Fruit fly (Drosophila melanogaster): ENCODE data around the gene vn.

vn gene

dm6 chr3L:5819310-5819709, 26.2 kb downstream of the vn start (continued):
- TF ChIP-seq CG5245 (GFP tag; optimal IDR thresholded peaks at IDR 0.05) (no peak), CG10366 (GFP tag; IDR thresholded peaks at IDR 0.05) (peak; percentile 21; the same call in 1 of the 2 replicates), cg (GFP tag; optimal IDR thresholded peaks at IDR 0.05) (no peak), Hr39 (optimal IDR thresholded peaks at IDR 0.05) (no peak), org-1 (GFP tag; optimal IDR thresholded peaks at IDR 0.05) (no peak), C15 (GFP tag; IDR thresholded peaks at IDR 0.05) (no peak), chinmo (GFP tag; IDR thresholded peaks at IDR 0.05; ENCODE audit: partially characterized antibody) (no peak), CG18619 (GFP tag; optimal IDR thresholded peaks at IDR 0.05) (peak; percentile 12), stwl (tag; optimal IDR thresholded peaks at IDR 0.05) (no peak), Ravus (GFP tag; IDR thresholded peaks at IDR 0.05) (no peak), dimm (GFP tag; IDR thresholded peaks at IDR 0.05) (0 out of 2 replicates have a peak, but pooled peaks have one; percentile 11), CG17802 (tag; optimal IDR thresholded peaks at IDR 0.05) (no peak), ewg (GFP tag; optimal IDR thresholded peaks at IDR 0.05) (no peak), CG11723 (GFP tag; optimal IDR thresholded peaks at IDR 0.05) (no peak), gsb (GFP tag; IDR thresholded peaks at IDR 0.05) (no peak), Nf-YA (GFP tag; IDR thresholded peaks at IDR 0.05) (no peak), CG32532 (GFP tag; IDR thresholded peaks at IDR 0.05) (peak; percentile 62; the same call in 1 of the 2 replicates), Drgx (GFP tag; IDR thresholded peaks at IDR 0.05) (no peak), CG9876 (GFP tag; optimal IDR thresholded peaks at IDR 0.05) (no peak), CG15011 (GFP tag; optimal IDR thresholded peaks at IDR 0.05) (no peak), CG10543 (GFP tag; optimal IDR thresholded peaks at IDR 0.05) (no peak), pita (GFP tag; optimal IDR thresholded peaks at IDR 0.05) (no peak), fd64A (GFP tag; optimal IDR thresholded peaks at IDR 0.05) (no peak), D (optimal IDR thresholded peaks at IDR 0.05) (no peak), D (GFP tag; optimal IDR thresholded peaks at IDR 0.05) (no peak), CG1233 (GFP tag; optimal IDR thresholded peaks at IDR 0.05) (no peak), vnd (GFP tag; IDR thresholded peaks at IDR 0.05; ENCODE audit: partially characterized antibody) (no peak), danr (GFP tag; IDR thresholded peaks at IDR 0.05) (no peak), CG31365 (tag; optimal IDR thresholded peaks at IDR 0.05) (no peak), CG16813 (GFP tag; IDR thresholded peaks at IDR 0.05; ENCODE audit: partially characterized antibody) (no peak), nerfin-1 (tag; optimal IDR thresholded peaks at IDR 0.05) (no peak), CG4424 (GFP tag; optimal IDR thresholded peaks at IDR 0.05) (no peak), Sox102F (GFP tag; optimal IDR thresholded peaks at IDR 0.05) (peak; percentile 59), maf-S (GFP tag; optimal IDR thresholded peaks at IDR 0.05) (no peak), CG13296 (GFP tag; optimal IDR thresholded peaks at IDR 0.05) (no peak), Dip2 (GFP tag; IDR thresholded peaks at IDR 0.05) (no peak), CG6654 (GFP tag; optimal IDR thresholded peaks at IDR 0.05) (no peak), CG7963 (GFP tag; IDR thresholded peaks at IDR 0.05; ENCODE audit: partially characterized antibody) (no peak), gem (tag; optimal IDR thresholded peaks at IDR 0.05) (peak; percentile 70), CG34422 (GFP tag; IDR thresholded peaks at IDR 0.05) (no peak), CG17328 (GFP tag; IDR thresholded peaks at IDR 0.05) (peak; percentile 54), Rx (GFP tag; IDR thresholded peaks at IDR 0.05) (no peak), tap (tag; optimal IDR thresholded peaks at IDR 0.05) (no peak), MTF-1 (GFP tag; optimal IDR thresholded peaks at IDR 0.05; ENCODE audit: borderline replicate concordance) (no peak), otp (GFP tag; IDR thresholded peaks at IDR 0.05) (no peak), Scr (GFP tag; IDR thresholded peaks at IDR 0.05; ENCODE audit: partially characterized antibody) (no peak), CG7357 (GFP tag; IDR thresholded peaks at IDR 0.05) (no peak), CG10267 (tag; optimal IDR thresholded peaks at IDR 0.05) (no peak), CG12299 (tag; optimal IDR thresholded peaks at IDR 0.05) (no peak), Xrp1 (GFP tag; IDR thresholded peaks at IDR 0.05) (peak; percentile 24; the same call in 1 of the 2 replicates), gfzf (GFP tag; optimal IDR thresholded peaks at IDR 0.05) (no peak), ash1 (GFP tag; optimal IDR thresholded peaks at IDR 0.05) (no peak)

Data from whole organism, embryonic.